Fruit fly (Drosophila melanogaster) whole organism, embryonic: ENCODE measurements around the gene CG5568.
A peak's percentile ranks its signal among the peaks of the same experiment; 100 is the strongest.

Source experiments
- ATbp ChIP-seq: fragments of 200-800 bp; sonication (Bioruptor generic); optimal IDR thresholded peaks from 2 replicates; lab custom pipeline; 2017; ENCODE audit warnings: missing biosample characterization, mild to moderate bottlenecking, missing genetic modification characterization, missing genetic modification reagents
- Asciz ChIP-seq: fragments of 200-800 bp; sonication (Bioruptor generic); optimal IDR thresholded peaks from 2 replicates; lab custom pipeline; 2017; ENCODE audit warnings: missing biosample characterization, mild to moderate bottlenecking, missing genetic modification characterization, missing genetic modification reagents
- B-H1 ChIP-seq: fragments of 200-800 bp; sonication (Bioruptor generic); IDR thresholded peaks from 3 replicates; pipeline ENCODE4 v1.3.6; 2022; ENCODE audit warnings: missing biosample characterization, missing genetic modification characterization
- B-H2 ChIP-seq: fragments of 200-800 bp; sonication (Bioruptor generic); optimal IDR thresholded peaks from 2 replicates; lab custom pipeline; 2018; ENCODE audit warnings: missing biosample characterization, mild to moderate bottlenecking, missing genetic modification characterization
- Blimp-1 ChIP-seq: fragments of 200-800 bp; sonication (Bioruptor generic); optimal IDR thresholded peaks from 3 replicates; lab custom pipeline; 2018; ENCODE audit warnings: missing biosample characterization, missing genetic modification characterization, mild to moderate bottlenecking, moderate library complexity, missing genetic modification reagents
- CG10147 ChIP-seq: fragments of 200-800 bp; sonication (Bioruptor generic); optimal IDR thresholded peaks from 2 replicates; lab custom pipeline; 2019; ENCODE audit warnings: missing biosample characterization, mild to moderate bottlenecking, missing genetic modification characterization, moderate library complexity
- CG11504 ChIP-seq: fragments of 200-800 bp; sonication (Bioruptor generic); optimal IDR thresholded peaks from 3 replicates; lab custom pipeline; 2019; ENCODE audit warnings: missing biosample characterization, mild to moderate bottlenecking, missing genetic modification characterization, moderate library complexity
- CG13287 ChIP-seq: fragments of 200-800 bp; sonication (Bioruptor generic); IDR thresholded peaks from 2 replicates; pipeline ENCODE4 v1.3.6; 2022; ENCODE audit warnings: missing biosample characterization, missing genetic modification characterization; ENCODE audit not compliant: partially characterized antibody
- CG13296 ChIP-seq: fragments of 200-800 bp; sonication (Bioruptor generic); optimal IDR thresholded peaks from 3 replicates; lab custom pipeline; 2018; ENCODE audit warnings: missing biosample characterization, mild to moderate bottlenecking, missing genetic modification characterization
- CG15601 ChIP-seq: fragments of 200-800 bp; sonication (Bioruptor generic); optimal IDR thresholded peaks from 3 replicates; lab custom pipeline; 2019; ENCODE audit warnings: missing biosample characterization, mild to moderate bottlenecking, missing genetic modification characterization, moderate library complexity
- CG17328 ChIP-seq: fragments of 200-800 bp; sonication (Bioruptor generic); IDR thresholded peaks from 2 replicates; pipeline ENCODE4 v1.3.6; 2022; ENCODE audit warnings: missing biosample characterization, missing genetic modification characterization
- CG17802 ChIP-seq: fragments of 200-800 bp; sonication (Bioruptor generic); optimal IDR thresholded peaks from 2 replicates; lab custom pipeline; 2018; ENCODE audit warnings: missing biosample characterization, mild to moderate bottlenecking, missing genetic modification characterization, moderate library complexity
- CG18262 ChIP-seq: fragments of 200-800 bp; optimal IDR thresholded peaks from 3 replicates; lab custom pipeline; 2019; ENCODE audit warnings: missing biosample characterization, mild to moderate bottlenecking, missing genetic modification characterization, moderate library complexity
- CG2120 ChIP-seq: fragments of 200-800 bp; sonication (Bioruptor generic); optimal IDR thresholded peaks from 3 replicates; lab custom pipeline; 2016; ENCODE audit warnings: missing biosample characterization, missing genetic modification characterization
- CG2129 ChIP-seq: fragments of 200-800 bp; sonication (Bioruptor generic); IDR thresholded peaks from 2 replicates; pipeline ENCODE4 v1.3.6; 2022; ENCODE audit warnings: missing biosample characterization, missing genetic modification characterization; ENCODE audit not compliant: partially characterized antibody
- CG34376 ChIP-seq: fragments of 200-800 bp; sonication (Bioruptor generic); optimal IDR thresholded peaks from 2 replicates; lab custom pipeline; 2018; ENCODE audit warnings: missing biosample characterization, mild to moderate bottlenecking, missing genetic modification characterization
- CG4282 ChIP-seq: fragments of 200-800 bp; sonication (Bioruptor generic); optimal IDR thresholded peaks from 2 replicates; lab custom pipeline; 2016; ENCODE audit warnings: missing biosample characterization, missing genetic modification characterization
- CG43689 ChIP-seq: fragments of 200-800 bp; sonication (Bioruptor generic); IDR thresholded peaks from 2 replicates; pipeline ENCODE4 v1.3.6; 2022; ENCODE audit warnings: missing biosample characterization, missing genetic modification characterization
- CG5245 ChIP-seq: fragments of 200-800 bp; sonication (Bioruptor generic); optimal IDR thresholded peaks from 3 replicates; lab custom pipeline; 2016; ENCODE audit warnings: missing biosample characterization, missing genetic modification characterization
- CG7271 ChIP-seq: fragments of 200-800 bp; sonication (Bioruptor generic); optimal IDR thresholded peaks from 2 replicates; lab custom pipeline; 2018; ENCODE audit warnings: missing biosample characterization, mild to moderate bottlenecking, missing genetic modification characterization, moderate library complexity
- CG7745 ChIP-seq: fragments of 200-800 bp; sonication (Bioruptor generic); optimal IDR thresholded peaks from 2 replicates; lab custom pipeline; 2018; ENCODE audit warnings: missing biosample characterization, mild to moderate bottlenecking, missing genetic modification characterization, moderate library complexity
- CG7928 ChIP-seq: fragments of 200-800 bp; sonication (Bioruptor generic); optimal IDR thresholded peaks from 2 replicates; lab custom pipeline; 2017; ENCODE audit warnings: missing biosample characterization, mild to moderate bottlenecking, missing genetic modification characterization
- CG9609 ChIP-seq: fragments of 200-800 bp; sonication (Bioruptor generic); optimal IDR thresholded peaks from 3 replicates; lab custom pipeline; 2016; ENCODE audit warnings: missing biosample characterization, missing genetic modification characterization
- CG9727 ChIP-seq: fragments of 200-800 bp; sonication (Bioruptor generic); optimal IDR thresholded peaks from 3 replicates; lab custom pipeline; 2017; ENCODE audit warnings: missing biosample characterization, mild to moderate bottlenecking, missing genetic modification characterization
- D19B ChIP-seq: fragments of 200-800 bp; sonication (Bioruptor generic); optimal IDR thresholded peaks from 2 replicates; lab custom pipeline; 2017; ENCODE audit warnings: missing biosample characterization, mild to moderate bottlenecking, missing genetic modification characterization
- Doc2 ChIP-seq: fragments of 200-800 bp; sonication (Bioruptor generic); IDR thresholded peaks from 2 replicates; pipeline ENCODE4 v1.3.6; 2022; ENCODE audit warnings: missing biosample characterization, missing genetic modification characterization
- Doc3 ChIP-seq: fragments of 200-800 bp; sonication (Bioruptor generic); IDR thresholded peaks from 3 replicates; pipeline ENCODE4 v1.3.6; 2022; ENCODE audit warnings: missing biosample characterization, missing genetic modification characterization; ENCODE audit not compliant: partially characterized antibody
- Hey ChIP-seq: fragments of 200-800 bp; sonication (Bioruptor generic); optimal IDR thresholded peaks from 3 replicates; lab custom pipeline; 2018; ENCODE audit warnings: missing biosample characterization, mild to moderate bottlenecking, missing genetic modification characterization
- Mad ChIP-seq: fragments of 200-800 bp; sonication (Bioruptor generic); optimal IDR thresholded peaks from 2 replicates; lab custom pipeline; 2016; ENCODE audit warnings: missing biosample characterization, missing genetic modification characterization
- Med ChIP-seq: fragments of 200-800 bp; sonication (Bioruptor generic); peaks from one replicate; lab custom pipeline; 2016; ENCODE audit warnings: missing biosample characterization, missing genetic modification characterization, mild to moderate bottlenecking, inconsistent platforms, moderate library complexity
- Nf-YA ChIP-seq: fragments of 200-800 bp; sonication (Bioruptor generic); IDR thresholded peaks from 2 replicates; pipeline ENCODE4 v1.3.6; 2022; ENCODE audit warnings: missing biosample characterization, missing genetic modification characterization
- Nf-YB ChIP-seq: fragments of 200-800 bp; sonication (Bioruptor generic); optimal IDR thresholded peaks from 3 replicates; lab custom pipeline; 2019; ENCODE audit warnings: missing biosample characterization, mild to moderate bottlenecking, missing genetic modification characterization, moderate library complexity
- Nf-YC ChIP-seq: fragments of 200-800 bp; optimal IDR thresholded peaks from 3 replicates; lab custom pipeline; 2019; ENCODE audit warnings: missing biosample characterization, mild to moderate bottlenecking, missing genetic modification characterization, moderate library complexity
- Pdp1 ChIP-seq, 2 experiments: fragments of 200-800 bp; sonication (Bioruptor generic); optimal IDR thresholded peaks; 3 replicates each; lab custom pipeline; 2016; ENCODE audit warnings: missing biosample characterization in 2 of 2, missing genetic modification characterization in 2 of 2, mild to moderate bottlenecking in 1 of 2, moderate library complexity in 1 of 2
- Ptx1 ChIP-seq: fragments of 200-800 bp; sonication (Bioruptor generic); IDR thresholded peaks from 2 replicates; pipeline ENCODE4 v1.3.6; 2022; ENCODE audit warnings: missing biosample characterization, missing genetic modification characterization
- Xbp1 ChIP-seq: fragments of 200-800 bp; sonication (Bioruptor generic); optimal IDR thresholded peaks from 3 replicates; lab custom pipeline; 2016; ENCODE audit warnings: missing biosample characterization, mild to moderate bottlenecking, missing genetic modification characterization
- ase ChIP-seq: fragments of 200-800 bp; sonication (Bioruptor generic); IDR thresholded peaks from 3 replicates; pipeline ENCODE4 v1.3.6; 2022; ENCODE audit warnings: missing biosample characterization, missing genetic modification characterization
- btn ChIP-seq: fragments of 200-800 bp; sonication (Bioruptor generic); optimal IDR thresholded peaks from 2 replicates; lab custom pipeline; 2016; ENCODE audit warnings: missing biosample characterization, missing genetic modification characterization
- danr ChIP-seq: fragments of 200-800 bp; sonication (Bioruptor generic); IDR thresholded peaks from 2 replicates; pipeline ENCODE4 v1.3.6; 2022; ENCODE audit warnings: missing biosample characterization, missing genetic modification characterization
- dm ChIP-seq: fragments of 200-800 bp; sonication (Bioruptor generic); optimal IDR thresholded peaks from 3 replicates; lab custom pipeline; 2016; ENCODE audit warnings: missing biosample characterization, missing genetic modification characterization
- en ChIP-seq: fragments of 200-800 bp; sonication (Bioruptor generic); optimal IDR thresholded peaks from 2 replicates; lab custom pipeline; 2016; ENCODE audit warnings: missing biosample characterization, missing genetic modification characterization
- gcm2 ChIP-seq: fragments of 200-800 bp; sonication (Bioruptor generic); optimal IDR thresholded peaks from 2 replicates; lab custom pipeline; 2016; ENCODE audit warnings: missing biosample characterization, missing genetic modification characterization
- hb ChIP-seq: fragments of 200-800 bp; sonication (Bioruptor generic); IDR thresholded peaks from 3 replicates; pipeline ENCODE4 v1.3.6; 2022; ENCODE audit warnings: missing biosample characterization, missing genetic modification characterization; ENCODE audit not compliant: partially characterized antibody
- kay ChIP-seq: fragments of 200-800 bp; sonication (Bioruptor generic); optimal IDR thresholded peaks from 2 replicates; lab custom pipeline; 2016; ENCODE audit warnings: missing biosample characterization, missing genetic modification characterization
- knrl ChIP-seq: fragments of 200-800 bp; sonication (Bioruptor generic); IDR thresholded peaks from 3 replicates; pipeline ENCODE4 v1.3.6; 2022; ENCODE audit warnings: missing biosample characterization, missing genetic modification characterization; ENCODE audit not compliant: partially characterized antibody
- maf-S ChIP-seq: fragments of 200-800 bp; sonication (Bioruptor generic); optimal IDR thresholded peaks from 2 replicates; lab custom pipeline; 2016; ENCODE audit warnings: missing biosample characterization, missing genetic modification characterization
- mld ChIP-seq: fragments of 200-800 bp; sonication (Bioruptor generic); IDR thresholded peaks from 3 replicates; pipeline ENCODE4 v1.3.6; 2022; ENCODE audit warnings: missing biosample characterization, missing genetic modification characterization; ENCODE audit not compliant: partially characterized antibody
- pho ChIP-seq: fragments of 200-800 bp; sonication (Bioruptor generic); optimal IDR thresholded peaks from 2 replicates; lab custom pipeline; 2016; ENCODE audit warnings: missing biosample characterization, missing genetic modification characterization
- seq ChIP-seq: fragments of 200-800 bp; sonication (Bioruptor generic); IDR thresholded peaks from 2 replicates; pipeline ENCODE4 v1.3.6; 2022; ENCODE audit warnings: missing biosample characterization, missing genetic modification characterization
- tin ChIP-seq: fragments of 200-800 bp; sonication (Bioruptor generic); optimal IDR thresholded peaks from 3 replicates; lab custom pipeline; 2016; ENCODE audit warnings: missing biosample characterization, missing genetic modification characterization
- twi ChIP-seq: fragments of 200-800 bp; optimal IDR thresholded peaks from 2 replicates; lab custom pipeline; 2019; ENCODE audit warnings: missing biosample characterization, mild to moderate bottlenecking, missing genetic modification characterization, moderate library complexity

Gene CG5568

DNA sequence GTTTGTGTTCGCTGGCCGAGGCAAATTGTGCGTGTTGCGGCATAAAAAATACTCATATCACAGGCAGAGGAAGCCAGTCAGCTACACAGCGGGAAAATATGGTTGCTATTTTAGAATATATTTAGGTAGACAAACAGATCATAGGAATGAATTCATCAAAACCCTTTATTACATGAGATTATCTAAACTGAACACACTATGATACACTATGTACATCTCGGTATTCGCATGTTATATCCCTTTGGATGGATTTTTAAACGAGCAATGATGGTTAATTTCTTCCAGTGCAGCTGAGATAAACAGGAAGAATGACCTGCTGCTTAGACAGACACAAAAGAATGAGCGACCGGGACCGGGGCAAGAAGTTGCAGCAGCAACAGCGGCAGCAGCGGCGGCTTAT lies 14.4 kb upstream of the CG5568 start (continued):
- TF ChIP-seq Doc3 (GFP tag; lab: Robert Waterston, UW) (no peak), Nf-YC (no peak), Med (peak; percentile 55), Nf-YA (no peak), Doc2 (no peak), CG9727 (GFP tag; lab: Kevin White, UChicago) (peak; percentile 85), Ptx1 (GFP tag; lab: Robert Waterston, UW) (no peak), Mad (GFP tag; lab: Kevin White, UChicago) (peak; percentile 5), CG10147 (GFP tag; lab: Kevin White, UChicago) (no peak), gcm2 (GFP tag; lab: Kevin White, UChicago) (no peak), btn (GFP tag; lab: Kevin White, UChicago) (no peak), CG13296 (GFP tag; lab: Kevin White, UChicago) (no peak), CG11504 (tag; lab: Kevin White, UChicago) (peak; percentile 21), B-H2 (GFP tag; lab: Kevin White, UChicago) (no peak), CG7271 (peak; percentile 64), ATbp (GFP tag; lab: Kevin White, UChicago) (no peak), mld (GFP tag; lab: Robert Waterston, UW) (no peak), Asciz (GFP tag; lab: Kevin White, UChicago) (no peak), CG13287 (GFP tag; lab: Robert Waterston, UW) (no peak), D19B (no peak), dm (GFP tag; lab: Kevin White, UChicago) (no peak), Xbp1 (GFP tag; lab: Kevin White, UChicago) (no peak), CG9609 (GFP tag; lab: Kevin White, UChicago) (peak; percentile 10), Pdp1 (GFP tag; optimal IDR thresholded peaks at IDR 0.05; lab: Kevin White, UChicago) (no peak), CG2120 (GFP tag; lab: Kevin White, UChicago) (no peak), knrl (GFP tag; lab: Robert Waterston, UW) (no peak), kay (no peak), CG2129 (no peak), B-H1 (no peak), Blimp-1 (GFP tag; lab: Kevin White, UChicago) (peak; percentile 3), CG43689 (GFP tag; lab: Robert Waterston, UW) (no peak), CG7928 (GFP tag; lab: Kevin White, UChicago) (no peak), tin (peak; percentile 20), twi (no peak), CG18262 (tag; lab: Kevin White, UChicago) (peak; percentile 79), CG7745 (no peak), ase (GFP tag; lab: Robert Waterston, UW) (no peak), CG4282 (no peak), CG15601 (tag; lab: Kevin White, UChicago) (no peak), Hey (tag; lab: Kevin White, UChicago) (no peak), CG34376 (no peak), Nf-YB (GFP tag; lab: Kevin White, UChicago) (no peak), pho (GFP tag; lab: Kevin White, UChicago) (no peak), CG17802 (tag; lab: Kevin White, UChicago) (no peak), seq (GFP tag; lab: Robert Waterston, UW) (no peak), CG17328 (GFP tag; lab: Robert Waterston, UW) (peak; percentile 35; the same call in 1 of the 2 replicates), en (GFP tag; lab: Kevin White, UChicago) (no peak), danr (GFP tag; lab: Robert Waterston, UW) (no peak), CG5245 (GFP tag; lab: Kevin White, UChicago) (peak; percentile 9), maf-S (GFP tag; lab: Kevin White, UChicago) (no peak), hb (GFP tag; lab: Robert Waterston, UW) (no peak)
